Fruit fly (Drosophila melanogaster): ENCODE data around the gene Atg1.
A peak's percentile ranks its signal among the peaks of the same experiment; 100 is the strongest.

DNA sequence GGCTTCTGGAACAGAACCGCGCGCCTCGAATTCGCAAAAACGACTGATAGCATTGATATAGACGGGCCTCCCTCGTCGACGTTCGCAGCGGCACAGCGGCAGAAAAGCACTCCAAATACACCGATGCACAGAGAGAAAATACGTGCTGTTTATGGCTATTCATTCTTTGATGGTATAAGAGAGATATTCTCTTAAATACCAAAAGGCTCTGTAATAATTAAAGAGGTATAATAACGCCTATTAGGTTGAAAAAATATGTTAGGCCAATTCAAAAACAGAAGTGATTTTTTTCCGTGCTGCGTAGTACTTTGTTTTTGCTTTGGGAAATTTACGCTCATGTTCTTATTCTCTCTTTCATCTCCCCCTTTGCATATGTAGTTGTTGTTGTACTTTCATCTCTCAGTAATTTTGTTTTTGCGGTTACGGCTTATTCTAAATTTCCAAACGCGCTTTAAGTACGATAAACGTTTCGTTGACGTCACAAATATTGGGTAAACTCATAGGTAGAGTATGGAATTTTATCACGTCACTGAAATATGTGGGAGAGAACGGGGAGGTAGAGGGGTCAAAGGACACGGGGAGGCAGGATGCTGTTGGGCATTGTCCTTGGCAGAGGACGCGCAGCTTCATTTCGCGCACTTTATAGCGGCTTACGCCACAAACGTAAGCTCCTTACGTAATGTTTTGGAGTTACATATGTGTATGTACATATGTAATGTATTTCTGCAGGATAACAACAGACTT lies 38.3 kb upstream of the Atg1 start, which contains the start of gene nebu:
- TF ChIP-seq CG15710 (tag; optimal IDR thresholded peaks at IDR 0.05) (peak; percentile 97), Pif1A (GFP tag; optimal IDR thresholded peaks at IDR 0.05) (peak; percentile 98), CG34367 (tag; optimal IDR thresholded peaks at IDR 0.05) (peak; percentile 97)
